Worm (Caenorhabditis elegans) whole organism, midembryonic: Measurements from ENCODE around the gene col-179.
A peak's percentile ranks its signal among the peaks of the same experiment; 100 is the strongest.

ENCODE experiments used
- T22C8.4 ChIP-seq: fragments of 200-800 bp; sonication (Bioruptor generic); IDR thresholded peaks from 2 replicates; pipeline ENCODE4 v1.3.6; 2022; ENCODE audit warnings: missing genetic modification characterization, missing compliant biosample characterization
- cog-1 ChIP-seq: sonication (generic microtip); optimal IDR thresholded peaks from 2 replicates; lab custom pipeline; 2016; ENCODE audit warnings: missing genetic modification characterization, missing compliant biosample characterization
- flt-1 ChIP-seq: fragments of 200-800 bp; sonication (Bioruptor generic); IDR thresholded peaks from 2 replicates; pipeline ENCODE4 v1.3.6; 2022; ENCODE audit warnings: missing genetic modification characterization, missing compliant biosample characterization
- klf-2 ChIP-seq: fragments of 200-800 bp; sonication (Bioruptor generic); conservative IDR thresholded peaks from 2 replicates; pipeline ENCODE4 v1.3.6; 2022; ENCODE audit warnings: missing genetic modification reagents, missing genetic modification characterization, missing compliant biosample characterization
- med-1 ChIP-seq: sonication (generic microtip); optimal IDR thresholded peaks from 2 replicates; lab custom pipeline; 2017; ENCODE audit warnings: missing genetic modification characterization, mild to moderate bottlenecking, missing compliant biosample characterization, antibody characterized with exemption, missing genetic modification reagents; ENCODE audit not compliant: insufficient read depth
- ref-1 ChIP-seq: fragments of 200-800 bp; sonication (Bioruptor generic); conservative IDR thresholded peaks from 2 replicates; pipeline ENCODE4 v1.3.6; 2022; ENCODE audit warnings: missing genetic modification reagents, missing genetic modification characterization, missing compliant biosample characterization
- tab-1 ChIP-seq: fragments of 200-800 bp; sonication (Bioruptor generic); IDR thresholded peaks from 2 replicates; pipeline ENCODE4 v1.3.6; 2022; ENCODE audit warnings: missing genetic modification characterization, missing compliant biosample characterization
- ztf-23 ChIP-seq: fragments of 200-800 bp; sonication (Bioruptor generic); IDR thresholded peaks from 2 replicates; pipeline ENCODE4 v1.3.6; 2022; ENCODE audit warnings: missing genetic modification reagents, missing genetic modification characterization, missing compliant biosample characterization
- ztf-29 ChIP-seq: fragments of 200-800 bp; sonication (Bioruptor generic); IDR thresholded peaks from 2 replicates; pipeline ENCODE4 v1.3.6; 2022; ENCODE audit warnings: missing genetic modification reagents, missing genetic modification characterization, missing compliant biosample characterization

The col-179 gene

DNA sequence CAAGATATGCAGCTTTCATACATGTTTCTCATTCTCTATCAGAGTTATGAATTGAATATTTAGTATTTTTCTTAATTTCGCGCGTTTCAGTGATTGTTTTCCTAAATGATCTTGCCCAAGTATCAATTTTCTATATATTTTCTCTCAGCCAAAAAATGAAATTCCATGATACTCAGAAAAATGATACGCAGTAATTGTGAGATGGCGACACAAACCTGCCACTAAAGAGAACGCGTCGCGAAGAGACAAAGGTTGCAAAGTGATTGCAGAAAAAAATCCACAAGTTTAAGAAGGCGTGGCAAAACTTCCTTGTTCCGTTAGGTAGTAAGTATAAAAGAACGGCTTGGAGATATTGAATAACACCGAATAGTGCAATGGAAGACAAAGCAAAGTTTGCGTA is at the start of gene col-179:
Gene col-179, plus strand, starts transcription at position 301 of the 400 bp plus-strand sequence.
- no peak for TF ChIP-seq ref-1
- TF ChIP-seq T22C8.4 = no peak
- TF ChIP-seq cog-1 (tag; lab: Kevin White, UChicago) = no peak
- no peak for TF ChIP-seq ztf-23 (GFP tag; lab: Robert Waterston, UW)
- TF ChIP-seq klf-2 (GFP tag; lab: Robert Waterston, UW) = no peak
- TF ChIP-seq ztf-29 (GFP tag; lab: Robert Waterston, UW) = no peak

DNA sequence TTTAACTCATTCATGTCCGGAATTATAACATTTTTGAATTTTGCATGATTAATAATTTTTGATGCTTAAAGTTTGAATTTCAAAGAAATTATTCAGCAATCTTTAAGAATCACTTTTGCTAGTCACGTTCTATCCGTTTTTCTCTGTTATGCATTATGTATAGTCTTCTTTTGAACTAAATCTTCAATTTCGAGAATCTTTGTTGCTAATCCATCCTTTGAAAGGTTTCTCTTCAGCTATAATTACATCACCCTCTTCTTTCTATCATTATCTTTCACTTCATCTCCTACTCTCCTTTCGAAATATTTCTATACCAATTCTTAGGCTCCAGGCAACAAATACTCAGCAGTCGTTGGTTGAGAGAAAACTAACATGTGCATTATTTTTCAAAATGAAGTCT is 49.8 kb upstream of the col-179 start:
- TF ChIP-seq tab-1 (GFP tag; lab: Robert Waterston, UW) = no peak
- TF ChIP-seq ztf-23 (GFP tag; lab: Robert Waterston, UW) = no peak
- no peak for TF ChIP-seq T22C8.4
- no peak for TF ChIP-seq ref-1
- no peak for TF ChIP-seq klf-2 (GFP tag; lab: Robert Waterston, UW)
- TF ChIP-seq med-1 (GFP tag; lab: Kevin White, UChicago) = no peak
- TF ChIP-seq flt-1 (GFP tag; lab: Robert Waterston, UW) = no peak
- TF ChIP-seq ztf-29 (GFP tag; lab: Robert Waterston, UW) = no peak
- TF ChIP-seq cog-1 (tag; lab: Kevin White, UChicago) = no peak

DNA sequence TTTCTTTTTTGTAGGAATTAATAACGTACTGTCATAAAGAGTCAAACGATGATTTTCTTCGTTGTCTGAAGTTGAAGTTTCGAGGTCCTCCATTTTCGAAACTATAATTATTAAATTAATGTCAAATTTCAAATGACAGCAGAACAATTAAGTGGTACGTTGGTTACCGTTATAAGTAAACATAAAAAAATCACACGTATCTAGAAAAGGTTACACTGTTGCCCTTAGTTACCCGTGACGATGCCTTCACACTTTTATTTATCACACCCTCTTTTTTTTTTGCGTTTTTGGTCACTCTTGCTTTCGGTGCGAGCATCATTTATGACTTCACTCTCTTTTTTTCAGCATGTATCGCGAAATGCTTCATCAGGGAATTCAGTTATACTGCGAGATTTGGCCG is 48.5 kb upstream of the col-179 start, which contains the start of the genes C05C9.3 and C05C9.2:
Gene C05C9.3, minus strand, starts transcription at position 101 of the 400 bp plus-strand sequence.
Gene C05C9.2, plus strand, starts transcription at position 346 of the 400 bp plus-strand sequence.
- TF ChIP-seq cog-1 (tag; lab: Kevin White, UChicago) (no peak), tab-1 (GFP tag; lab: Robert Waterston, UW) (no peak), T22C8.4 (no peak), ztf-23 (GFP tag; lab: Robert Waterston, UW) (no peak), med-1 (GFP tag; lab: Kevin White, UChicago) (no peak), ztf-29 (GFP tag; lab: Robert Waterston, UW) (no peak), klf-2 (GFP tag; lab: Robert Waterston, UW) (no peak), flt-1 (GFP tag; lab: Robert Waterston, UW) (no peak), ref-1 (no peak)

DNA sequence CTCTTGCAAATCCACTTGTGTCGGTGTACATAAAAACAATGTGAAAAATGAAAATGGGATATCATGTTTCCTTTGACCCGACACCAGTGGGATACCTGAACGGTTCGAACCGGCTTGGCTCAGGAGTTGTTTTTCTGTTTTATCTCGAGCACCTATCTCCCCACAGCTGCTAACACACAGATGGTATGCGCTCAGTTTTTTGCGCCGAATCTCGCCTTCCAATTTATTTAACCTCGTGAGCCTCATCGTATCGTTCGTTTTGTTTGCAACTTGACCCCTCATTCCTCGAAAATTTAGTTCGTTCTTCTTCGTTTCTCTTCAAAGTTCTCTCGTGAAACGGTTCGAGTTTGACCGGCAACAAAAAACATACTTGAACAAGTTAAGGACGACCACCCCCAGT is 40.7 kb upstream of the col-179 start, which contains the start of gene C05C9.1:
Gene C05C9.1, plus strand, starts transcription at position 301 of the 400 bp plus-strand sequence.
- no peak for TF ChIP-seq ztf-23 (GFP tag; lab: Robert Waterston, UW)

DNA sequence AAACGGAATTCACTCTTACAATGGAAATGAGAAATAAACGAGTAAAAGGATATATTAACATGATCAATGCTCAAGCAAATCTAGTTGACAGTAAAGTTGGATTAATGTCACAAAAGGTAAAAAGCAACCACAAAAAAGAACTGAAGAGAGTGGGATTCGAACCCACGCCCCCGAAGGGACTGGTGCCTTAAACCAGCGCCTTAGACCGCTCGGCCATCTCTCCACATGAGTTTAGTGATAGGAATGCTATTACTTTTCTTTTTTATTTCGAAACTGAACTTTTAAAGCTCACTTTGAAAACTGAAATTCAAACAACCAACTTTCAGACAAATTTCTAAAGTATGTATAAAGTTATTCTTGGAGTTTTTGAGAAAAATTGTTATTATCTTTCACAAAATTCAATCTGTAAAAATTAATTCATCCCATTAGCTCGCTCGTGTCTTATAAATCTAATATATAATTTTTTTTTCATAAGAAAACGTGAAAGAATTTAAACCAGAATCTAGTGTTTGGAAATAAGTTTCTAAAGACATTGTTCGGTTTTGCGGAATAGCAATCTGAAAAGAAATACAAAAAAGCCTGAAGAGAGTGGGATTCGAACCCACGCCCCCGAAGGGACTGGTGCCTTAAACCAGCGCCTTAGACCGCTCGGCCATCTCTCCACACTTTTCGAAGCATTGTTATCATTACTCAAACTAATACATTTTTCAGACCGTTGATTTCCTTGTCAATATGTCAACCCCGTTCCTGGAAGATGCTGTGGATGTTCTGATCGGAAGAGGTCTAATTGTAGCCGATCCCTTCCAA is 38.3 kb upstream of the col-179 start:
- TF ChIP-seq ztf-29 (GFP tag; lab: Robert Waterston, UW) = no peak
- no peak for TF ChIP-seq T22C8.4

DNA sequence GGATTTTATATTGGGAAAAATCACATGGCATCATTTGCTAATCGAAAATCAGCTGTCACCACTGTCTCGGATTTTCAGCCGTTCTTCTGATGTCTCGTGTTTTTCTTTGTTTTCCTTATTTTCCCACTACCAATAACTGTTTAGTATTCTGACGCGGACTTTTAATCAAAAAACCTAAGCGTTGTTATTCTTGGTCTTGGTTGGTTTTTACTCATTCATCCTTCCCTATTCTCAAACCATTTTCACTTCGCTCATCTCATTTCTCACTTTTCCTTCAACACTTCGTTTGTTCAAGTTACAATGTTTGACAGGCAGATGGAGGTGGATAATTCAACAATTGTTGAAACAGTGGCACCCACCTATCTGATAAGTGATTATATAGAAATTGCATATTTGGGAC is 22.7 kb upstream of the col-179 start, which contains the start of gene gnrr-6:
Gene gnrr-6, plus strand, starts transcription at position 301 of the 400 bp plus-strand sequence.
- TF ChIP-seq ztf-23 (GFP tag; lab: Robert Waterston, UW) = no peak
- no peak for TF ChIP-seq med-1 (GFP tag; lab: Kevin White, UChicago)
- TF ChIP-seq klf-2 (GFP tag; lab: Robert Waterston, UW) = no peak
- no peak for TF ChIP-seq T22C8.4
- no peak for TF ChIP-seq ref-1
- TF ChIP-seq ztf-29 (GFP tag; lab: Robert Waterston, UW) = no peak
- TF ChIP-seq tab-1 (GFP tag; lab: Robert Waterston, UW) = no peak
- TF ChIP-seq cog-1 (tag; lab: Kevin White, UChicago) = no peak
- no peak for TF ChIP-seq flt-1 (GFP tag; lab: Robert Waterston, UW)

DNA sequence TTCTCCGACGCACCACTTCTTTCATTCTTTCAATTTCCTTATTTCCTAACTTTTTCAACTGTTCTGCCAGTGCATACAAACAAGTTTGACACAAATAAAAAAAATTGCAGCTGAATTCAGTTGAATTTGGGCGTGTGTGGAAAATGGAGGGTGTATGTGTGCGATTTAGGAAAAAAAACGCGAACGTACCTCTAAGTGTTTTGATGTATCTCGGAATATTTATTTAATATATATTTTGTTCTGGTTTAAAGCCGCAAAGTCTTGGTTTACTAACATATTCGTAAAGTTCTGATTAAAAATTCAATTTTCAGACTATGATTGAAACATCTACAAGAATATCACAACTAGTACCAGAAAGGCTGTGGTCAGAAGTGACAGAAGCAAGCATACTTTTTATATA is 15.8 kb upstream of the col-179 start, which contains the start of gene gnrr-7:
Gene gnrr-7, plus strand, starts transcription at position 301 of the 400 bp plus-strand sequence.
- no peak for TF ChIP-seq flt-1 (GFP tag; lab: Robert Waterston, UW)
- TF ChIP-seq med-1 (GFP tag; lab: Kevin White, UChicago) = no peak
- TF ChIP-seq T22C8.4 = no peak
- TF ChIP-seq tab-1 (GFP tag; lab: Robert Waterston, UW) = no peak
- no peak for TF ChIP-seq cog-1 (tag; lab: Kevin White, UChicago)
- TF ChIP-seq ztf-23 (GFP tag; lab: Robert Waterston, UW) = no peak
- TF ChIP-seq ref-1 = no peak
- no peak for TF ChIP-seq klf-2 (GFP tag; lab: Robert Waterston, UW)
- TF ChIP-seq ztf-29 (GFP tag; lab: Robert Waterston, UW) = no peak

DNA sequence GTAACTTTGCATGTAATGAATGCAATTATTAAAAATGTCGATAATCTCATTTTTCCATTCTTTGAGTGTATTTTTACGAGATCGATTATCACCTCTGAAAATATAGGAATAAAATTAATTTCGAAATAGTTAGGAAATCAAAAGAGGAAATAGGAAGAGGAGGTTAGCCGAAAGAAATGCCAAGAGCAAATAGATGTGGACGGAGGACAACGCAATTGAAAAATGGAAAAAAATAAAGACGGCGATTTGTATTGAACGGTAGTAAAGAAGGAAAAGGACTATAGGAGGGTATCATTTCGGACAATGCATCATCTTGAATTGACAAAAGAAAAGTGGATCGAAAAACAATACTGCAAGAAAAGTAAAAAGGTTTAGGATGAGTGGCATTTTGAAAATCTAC is 11.8 kb upstream of the col-179 start, which contains the start of gene F13D2.1:
Gene F13D2.1, minus strand, starts transcription at position 101 of the 400 bp plus-strand sequence.
- TF ChIP-seq ztf-29 (GFP tag; lab: Robert Waterston, UW) (no peak), tab-1 (GFP tag; lab: Robert Waterston, UW) (no peak), klf-2 (GFP tag; lab: Robert Waterston, UW) (no peak), cog-1 (tag; lab: Kevin White, UChicago) (no peak), ztf-23 (GFP tag; lab: Robert Waterston, UW) (no peak), flt-1 (GFP tag; lab: Robert Waterston, UW) (no peak), med-1 (GFP tag; lab: Kevin White, UChicago) (no peak), T22C8.4 (no peak), ref-1 (no peak)

DNA sequence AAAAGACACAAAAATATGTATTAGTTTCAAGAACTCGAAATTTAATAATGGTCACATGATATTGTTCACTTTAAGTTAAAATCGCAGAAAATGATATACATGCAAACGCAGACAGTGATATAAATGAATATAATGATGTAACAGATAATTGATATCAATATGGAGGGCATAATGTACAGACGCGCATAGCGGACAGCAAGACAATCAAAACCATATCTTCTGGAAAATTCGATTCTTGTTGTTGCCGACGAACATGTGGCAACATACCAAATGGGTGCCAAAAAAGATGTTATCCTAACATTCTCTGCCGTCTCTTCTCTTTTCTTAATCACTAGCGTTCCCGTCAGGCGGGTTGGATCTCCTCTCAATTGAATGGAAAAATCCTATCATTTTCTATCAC is 10.8 kb upstream of the col-179 start:
- TF ChIP-seq cog-1 (tag; lab: Kevin White, UChicago) (peak; percentile 31), tab-1 (GFP tag; lab: Robert Waterston, UW) (no peak), ztf-23 (GFP tag; lab: Robert Waterston, UW) (no peak)

DNA sequence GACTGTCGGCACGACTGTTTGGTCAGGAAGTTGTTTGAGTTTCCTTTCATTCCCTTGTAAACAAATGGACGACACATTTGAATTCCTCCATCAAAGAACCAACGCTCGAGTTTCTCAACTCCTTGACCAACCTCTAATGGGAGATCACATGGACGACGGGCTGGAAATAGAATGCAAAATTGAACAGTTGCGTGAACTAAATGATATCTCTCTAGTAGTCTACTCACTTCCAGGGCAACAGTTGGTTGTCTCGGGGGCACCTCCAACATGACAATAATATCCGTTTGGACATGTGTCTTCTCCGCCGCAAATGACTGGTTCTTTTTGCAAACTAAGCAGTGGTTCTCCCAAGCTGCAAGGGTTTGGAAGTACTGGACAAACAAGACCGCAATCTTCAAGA is 7.6 kb upstream of the col-179 start:
- TF ChIP-seq ztf-29 (GFP tag; lab: Robert Waterston, UW) = no peak
- no peak for TF ChIP-seq cog-1 (tag; lab: Kevin White, UChicago)
- no peak for TF ChIP-seq ref-1
- no peak for TF ChIP-seq T22C8.4
- no peak for TF ChIP-seq klf-2 (GFP tag; lab: Robert Waterston, UW)
- no peak for TF ChIP-seq flt-1 (GFP tag; lab: Robert Waterston, UW)
- no peak for TF ChIP-seq med-1 (GFP tag; lab: Kevin White, UChicago)
